Worm (Caenorhabditis elegans) whole organism, L2 larva: Measurements from ENCODE around the gene R07E5.19.
"Not testable (repeated sequence)": the region's sequence is repeated elsewhere in the genome, so short reads cannot be mapped to it uniquely, and the experiment has no call there.

Experiments
- egl-27 ChIP-seq: sonication (generic microtip); optimal IDR thresholded peaks from 3 replicates; lab custom pipeline; 2017; ENCODE audit warnings: missing biosample characterization, missing genetic modification reagents, missing genetic modification characterization
- lin-11 ChIP-seq: fragments of 150-350 bp; sonication (generic microtip); optimal IDR thresholded peaks from 2 replicates; lab custom pipeline; 2014; ENCODE audit warnings: missing biosample characterization, missing genetic modification characterization, inconsistent platforms, mixed read lengths
- lin-39 ChIP-seq: fragments of 150-350 bp; optimal IDR thresholded peaks from 2 replicates; lab custom pipeline; 2014; ENCODE audit warnings: missing biosample characterization, missing genetic modification reagents, missing genetic modification characterization
- ztf-11 ChIP-seq: sonication (generic microtip); optimal IDR thresholded peaks from 2 replicates; lab custom pipeline; 2017; ENCODE audit warnings: missing biosample characterization, missing genetic modification characterization

ce11 chrIII:4378600-4379293, 39.1 kb downstream of the R07E5.19 start:
- TF ChIP-seq egl-27; lin-39 (tag; lab: Kevin White, UChicago); lin-11 (tag; lab: Kevin White, UChicago); ztf-11 (tag; lab: Kevin White, UChicago): not testable (repeated sequence)
